Worm (Caenorhabditis elegans) whole organism, early embryonic: Measurements from ENCODE around the gene str-146.

Experiments used
- B0310.2 ChIP-seq: sonication (generic microtip); optimal IDR thresholded peaks from 2 replicates; lab custom pipeline; 2016; ENCODE audit warnings: mild to moderate bottlenecking, missing genetic modification characterization, missing compliant biosample characterization
- F13C5.2 ChIP-seq: sonication (generic microtip); optimal IDR thresholded peaks from 2 replicates; lab custom pipeline; 2017; ENCODE audit warnings: mild to moderate bottlenecking, missing genetic modification characterization, inconsistent platforms, missing compliant biosample characterization
- ama-1 ChIP-seq: fragments of 150-350 bp; optimal IDR thresholded peaks from 2 replicates; lab custom pipeline; 2014
- ets-7 ChIP-seq: sonication (generic microtip); optimal IDR thresholded peaks from 2 replicates; lab custom pipeline; 2016; ENCODE audit warnings: missing genotype, missing genetic modification characterization, missing compliant biosample characterization
- flt-1 ChIP-seq: fragments of 200-800 bp; sonication (Bioruptor generic); IDR thresholded peaks from 2 replicates; pipeline ENCODE4 v1.3.6; 2022; ENCODE audit warnings: missing genetic modification characterization, missing compliant biosample characterization
- hmbx-1 ChIP-seq: sonication (generic microtip); optimal IDR thresholded peaks from 2 replicates; lab custom pipeline; 2016; ENCODE audit warnings: mild to moderate bottlenecking, missing genetic modification characterization, missing compliant biosample characterization
- hmg-4 ChIP-seq: fragments of 200-800 bp; sonication (Bioruptor generic); optimal IDR thresholded peaks from 2 replicates; lab custom pipeline; 2018; ENCODE audit warnings: mild to moderate bottlenecking, missing genetic modification characterization, missing compliant biosample characterization
- hnd-1 ChIP-seq: sonication (generic microtip); optimal IDR thresholded peaks from 2 replicates; lab custom pipeline; 2016; ENCODE audit warnings: missing genetic modification characterization, missing compliant biosample characterization
- pes-1 ChIP-seq: fragments of 200-800 bp; sonication (Bioruptor generic); IDR thresholded peaks from 2 replicates; pipeline ENCODE4 v1.3.6; 2022; ENCODE audit warnings: missing genetic modification reagents, missing genetic modification characterization, missing compliant biosample characterization
- tbx-11 ChIP-seq: fragments of 200-800 bp; sonication (Bioruptor generic); IDR thresholded peaks from 2 replicates; pipeline ENCODE4 v1.3.6; 2022; ENCODE audit warnings: missing genetic modification characterization, missing compliant biosample characterization
- tbx-37 ChIP-seq: fragments of 200-800 bp; sonication (Bioruptor generic); conservative IDR thresholded peaks from 2 replicates; pipeline ENCODE4 v1.3.6; 2022; ENCODE audit warnings: missing genetic modification reagents, missing genetic modification characterization, missing compliant biosample characterization

ce11 chrV:8117964-8118363 is 22.7 kb upstream of the str-146 start, which contains the start of gene D1014.7:
- no peak for TF ChIP-seq ama-1 (lab: Kevin White, UChicago)
- no peak for TF ChIP-seq B0310.2
- no peak for TF ChIP-seq ets-7 (tag; lab: Kevin White, UChicago)
- no peak for TF ChIP-seq F13C5.2
- no peak for TF ChIP-seq hnd-1 (tag; lab: Kevin White, UChicago)
- TF ChIP-seq flt-1 (GFP tag; lab: Robert Waterston, UW) = no peak
- no peak for TF ChIP-seq tbx-11
- TF ChIP-seq hmbx-1 (tag; lab: Kevin White, UChicago) = no peak
- no peak for TF ChIP-seq pes-1 (GFP tag; lab: Robert Waterston, UW)
- no peak for TF ChIP-seq hmg-4 (GFP tag; lab: Kevin White, UChicago)
- TF ChIP-seq tbx-37 (GFP tag; lab: Robert Waterston, UW) = no peak
